Fruit fly (Drosophila melanogaster) whole organism, pupa: ENCODE data around the gene CG15021.

Experiments
- CG12605 ChIP-seq: fragments of 200-800 bp; sonication (Bioruptor generic); IDR thresholded peaks from 2 replicates; pipeline ENCODE4 v1.3.6; 2022; ENCODE audit warnings: missing biosample characterization, missing genetic modification characterization
- CG14655 ChIP-seq: fragments of 200-800 bp; sonication (Bioruptor generic); optimal IDR thresholded peaks from 3 replicates; lab custom pipeline; 2017; ENCODE audit warnings: mild to moderate bottlenecking, missing biosample characterization, missing genetic modification reagents, missing genetic modification characterization
- CG17806 ChIP-seq: fragments of 200-800 bp; sonication (Bioruptor generic); optimal IDR thresholded peaks from 2 replicates; lab custom pipeline; 2018; ENCODE audit warnings: missing biosample characterization, mild to moderate bottlenecking, missing genetic modification characterization, moderate library complexity
- CG32121 ChIP-seq: fragments of 200-800 bp; sonication (Bioruptor generic); IDR thresholded peaks from 2 replicates; pipeline ENCODE4 v1.3.6; 2022; ENCODE audit warnings: missing biosample characterization, missing genetic modification characterization
- CG4496 ChIP-seq: fragments of 200-800 bp; sonication (Bioruptor generic); IDR thresholded peaks from 3 replicates; pipeline ENCODE4 v1.3.6; 2022; ENCODE audit warnings: missing biosample characterization, missing genetic modification characterization
- Pif1A ChIP-seq: fragments of 200-800 bp; sonication (Bioruptor generic); optimal IDR thresholded peaks from 3 replicates; lab custom pipeline; 2016; ENCODE audit warnings: missing biosample characterization, missing genetic modification characterization
- Pif1B ChIP-seq: fragments of 200-800 bp; sonication (Bioruptor generic); optimal IDR thresholded peaks from 3 replicates; lab custom pipeline; 2016; ENCODE audit warnings: missing biosample characterization, missing genetic modification characterization
- fd96Ca ChIP-seq: fragments of 200-800 bp; sonication (Bioruptor generic); IDR thresholded peaks from 3 replicates; pipeline ENCODE4 v1.3.6; 2022; ENCODE audit warnings: missing biosample characterization, missing genetic modification characterization

DNA sequence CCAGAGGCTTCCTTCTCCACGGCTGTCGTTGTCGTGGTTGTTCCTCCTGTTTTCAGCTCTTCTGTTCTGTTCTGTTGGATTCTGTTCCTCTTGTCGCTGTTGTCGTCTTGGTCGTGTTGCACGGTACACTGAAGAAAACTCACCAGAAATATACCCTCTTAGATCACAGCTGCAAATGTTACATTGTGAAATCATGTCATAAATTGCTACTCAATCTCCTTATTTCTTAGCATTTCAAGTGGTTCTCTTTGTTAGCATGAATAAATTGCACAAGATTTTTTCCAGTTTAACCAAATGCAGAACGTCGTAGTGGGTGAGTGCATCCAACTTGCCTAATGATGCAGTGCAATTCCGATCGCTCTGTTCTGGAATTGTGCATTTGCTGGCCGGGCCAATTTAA lies 38.6 kb upstream of the CG15021 start:
- TF ChIP-seq CG17806 (tag; lab: Kevin White, UChicago): peak; percentile 15
- peak; percentile 60; the same call in 2 of the 3 replicates for TF ChIP-seq fd96Ca (GFP tag; lab: Robert Waterston, UW)
- TF ChIP-seq Pif1A: peak; percentile 36
- no peak for TF ChIP-seq CG32121 (GFP tag; lab: Robert Waterston, UW)
- peak; percentile 36; the same call in 1 of the 2 replicates for TF ChIP-seq CG12605 (GFP tag; lab: Robert Waterston, UW)
- peak; percentile 15 for TF ChIP-seq Pif1B (GFP tag; lab: Kevin White, UChicago)
- TF ChIP-seq CG14655 (GFP tag; lab: Kevin White, UChicago): peak; percentile 80
- TF ChIP-seq CG4496 (GFP tag; lab: Robert Waterston, UW): peak; percentile 60; the same call in 2 of the 3 replicates
